Worm (Caenorhabditis elegans): ENCODE data around the gene vit-3.

Gene vit-3

ce11 chrX:3551173-3551572 is 21.2 kb downstream of the vit-3 start:
- TF ChIP-seq ceh-48 (tag; optimal IDR thresholded peaks at IDR 0.05): no peak
- TF ChIP-seq elt-2 (tag; optimal IDR thresholded peaks at IDR 0.05): peak; percentile 4
- TF ChIP-seq ceh-34 (tag; optimal IDR thresholded peaks at IDR 0.05): no peak
- TF ChIP-seq unc-55 (GFP tag; optimal IDR thresholded peaks at IDR 0.05): no peak

ce11 chrX:3548716-3549115 is 23.6 kb downstream of the vit-3 start:
- TF ChIP-seq ama-1 (optimal IDR thresholded peaks at IDR 0.05) (no peak), sox-2 (GFP tag; IDR thresholded peaks at IDR 0.05) (no peak), sox-4 (tag; optimal IDR thresholded peaks at IDR 0.05) (no peak), ttx-3 (tag; optimal IDR thresholded peaks at IDR 0.05) (no peak), ahr-1 (tag; optimal IDR thresholded peaks at IDR 0.05) (no peak), che-1 (tag; optimal IDR thresholded peaks at IDR 0.05) (no peak), ceh-31 (tag; optimal IDR thresholded peaks at IDR 0.05) (no peak), ceh-45 (GFP tag; IDR thresholded peaks at IDR 0.05) (no peak), odd-2 (tag; optimal IDR thresholded peaks at IDR 0.05) (no peak), elt-2 (tag; optimal IDR thresholded peaks at IDR 0.05) (no peak)

- TF ChIP-seq ahr-1 (tag; optimal IDR thresholded peaks at IDR 0.05) (no peak), hlh-13 (GFP tag; optimal IDR thresholded peaks at IDR 0.05) (no peak), C38D4.7 (GFP tag; optimal IDR thresholded peaks at IDR 0.05) (no peak), fax-1 (tag; optimal IDR thresholded peaks at IDR 0.05) (no peak), ceh-30 (tag; optimal IDR thresholded peaks at IDR 0.05) (no peak), pqm-1 (tag; optimal IDR thresholded peaks at IDR 0.05) (no peak), lin-11 (tag; optimal IDR thresholded peaks at IDR 0.05) (no peak), fkh-10 (GFP tag; optimal IDR thresholded peaks at IDR 0.05) (no peak), elt-2 (tag; optimal IDR thresholded peaks at IDR 0.05) (no peak), pha-2 (tag; optimal IDR thresholded peaks at IDR 0.05) (no peak)
Measured at ce11 chrX:3547828-3548227, 24.5 kb downstream of the vit-3 start.

ce11 chrX:3547097-3547496 is 25.3 kb downstream of the vit-3 start:
- TF ChIP-seq nfya-1 (tag; optimal IDR thresholded peaks at IDR 0.05): no peak
- no peak for TF ChIP-seq ceh-9 (tag; optimal IDR thresholded peaks at IDR 0.05)
- no peak for TF ChIP-seq fkh-6 (tag; optimal IDR thresholded peaks at IDR 0.05)
- TF ChIP-seq elt-4 (tag; optimal IDR thresholded peaks at IDR 0.05): no peak
- no peak for TF ChIP-seq C38D4.7 (GFP tag; optimal IDR thresholded peaks at IDR 0.05)
- no peak for TF ChIP-seq ceh-48 (tag; optimal IDR thresholded peaks at IDR 0.05)
- TF ChIP-seq mec-3 (tag; optimal IDR thresholded peaks at IDR 0.05; ENCODE audit: borderline replicate concordance): no peak
- no peak for TF ChIP-seq hlh-13 (GFP tag; optimal IDR thresholded peaks at IDR 0.05)
- TF ChIP-seq madf-2 (tag; optimal IDR thresholded peaks at IDR 0.05): no peak

- no peak for TF ChIP-seq pax-1 (tag; optimal IDR thresholded peaks at IDR 0.05)
- no peak for TF ChIP-seq ceh-19 (GFP tag; optimal IDR thresholded peaks at IDR 0.05)
- no peak for TF ChIP-seq pros-1 (tag; optimal IDR thresholded peaks at IDR 0.05)
- no peak for TF ChIP-seq gmeb-2 (tag; optimal IDR thresholded peaks at IDR 0.05)
- TF ChIP-seq pqm-1 (tag; optimal IDR thresholded peaks at IDR 0.05): no peak
- TF ChIP-seq zip-5 (tag; optimal IDR thresholded peaks at IDR 0.05): no peak
- TF ChIP-seq ceh-2 (tag; optimal IDR thresholded peaks at IDR 0.05): no peak
- TF ChIP-seq dmd-4 (tag; optimal IDR thresholded peaks at IDR 0.05; ENCODE audit: borderline replicate concordance): no peak
- TF ChIP-seq ceh-30 (tag; optimal IDR thresholded peaks at IDR 0.05): no peak
- TF ChIP-seq che-1 (tag; optimal IDR thresholded peaks at IDR 0.05): no peak
- TF ChIP-seq ztf-16 (tag; optimal IDR thresholded peaks at IDR 0.05): no peak
- TF ChIP-seq pag-3 (tag; optimal IDR thresholded peaks at IDR 0.05; ENCODE audit: borderline replicate concordance): no peak
Measured at ce11 chrX:3542242-3542641, 30.1 kb downstream of the vit-3 start, which contains the start of gene rgs-7. rgs-7 (plus strand) TSS chrX:3542542.

Data from whole organism, late embryonic.